Fruit fly (Drosophila melanogaster) whole organism, pupa: Measurements from ENCODE around the gene Snapin.

Experiments
- CG10348 ChIP-seq: fragments of 200-800 bp; sonication (Bioruptor generic); IDR thresholded peaks from 2 replicates; pipeline ENCODE4 v1.3.6; 2022; ENCODE audit warnings: missing biosample characterization, missing genetic modification characterization
- CG12605 ChIP-seq: fragments of 200-800 bp; sonication (Bioruptor generic); IDR thresholded peaks from 2 replicates; pipeline ENCODE4 v1.3.6; 2022; ENCODE audit warnings: missing biosample characterization, missing genetic modification characterization
- CG13204 ChIP-seq: fragments of 200-800 bp; sonication (Bioruptor generic); optimal IDR thresholded peaks from 2 replicates; lab custom pipeline; 2018; ENCODE audit warnings: missing biosample characterization, mild to moderate bottlenecking, missing genetic modification characterization, moderate library complexity
- CG14655 ChIP-seq: fragments of 200-800 bp; sonication (Bioruptor generic); optimal IDR thresholded peaks from 3 replicates; lab custom pipeline; 2017; ENCODE audit warnings: mild to moderate bottlenecking, missing biosample characterization, missing genetic modification reagents, missing genetic modification characterization
- CG15710 ChIP-seq: fragments of 200-800 bp; sonication (Bioruptor generic); optimal IDR thresholded peaks from 2 replicates; lab custom pipeline; 2018; ENCODE audit warnings: missing biosample characterization, mild to moderate bottlenecking, missing genetic modification characterization, moderate library complexity
- CG17806 ChIP-seq: fragments of 200-800 bp; sonication (Bioruptor generic); optimal IDR thresholded peaks from 2 replicates; lab custom pipeline; 2018; ENCODE audit warnings: missing biosample characterization, mild to moderate bottlenecking, missing genetic modification characterization, moderate library complexity
- CG32121 ChIP-seq: fragments of 200-800 bp; sonication (Bioruptor generic); IDR thresholded peaks from 2 replicates; pipeline ENCODE4 v1.3.6; 2022; ENCODE audit warnings: missing biosample characterization, missing genetic modification characterization
- CG34367 ChIP-seq: fragments of 200-800 bp; sonication (Bioruptor generic); optimal IDR thresholded peaks from 2 replicates; lab custom pipeline; 2018; ENCODE audit warnings: missing biosample characterization, mild to moderate bottlenecking, missing genetic modification characterization
- CG4496 ChIP-seq: fragments of 200-800 bp; sonication (Bioruptor generic); IDR thresholded peaks from 3 replicates; pipeline ENCODE4 v1.3.6; 2022; ENCODE audit warnings: missing biosample characterization, missing genetic modification characterization
- CG8159 ChIP-seq: fragments of 200-800 bp; sonication (Bioruptor generic); optimal IDR thresholded peaks from 3 replicates; lab custom pipeline; 2018; ENCODE audit warnings: missing biosample characterization, mild to moderate bottlenecking, missing genetic modification characterization, moderate library complexity
- CG8301 ChIP-seq: fragments of 200-800 bp; sonication (Bioruptor generic); optimal IDR thresholded peaks from 2 replicates; lab custom pipeline; 2018; ENCODE audit warnings: missing biosample characterization, mild to moderate bottlenecking, missing genetic modification characterization
- CG9948 ChIP-seq: fragments of 200-800 bp; sonication (Bioruptor generic); optimal IDR thresholded peaks from 2 replicates; lab custom pipeline; 2018; ENCODE audit warnings: missing biosample characterization, mild to moderate bottlenecking, missing genetic modification characterization, moderate library complexity
- D1 ChIP-seq: fragments of 200-800 bp; sonication (Bioruptor generic); optimal IDR thresholded peaks from 2 replicates; lab custom pipeline; 2018; ENCODE audit warnings: missing biosample characterization, mild to moderate bottlenecking, missing genetic modification characterization, moderate library complexity
- EcR ChIP-seq: fragments of 200-800 bp; sonication (Bioruptor generic); optimal IDR thresholded peaks from 3 replicates; lab custom pipeline; 2019; ENCODE audit warnings: missing biosample characterization, missing genetic modification characterization, mild to moderate bottlenecking, moderate library complexity, missing genetic modification reagents
- Ets98B ChIP-seq: fragments of 200-800 bp; sonication (Bioruptor generic); IDR thresholded peaks from 2 replicates; pipeline ENCODE4 v1.3.6; 2022; ENCODE audit warnings: missing biosample characterization, missing genetic modification characterization
- Pif1A ChIP-seq: fragments of 200-800 bp; sonication (Bioruptor generic); optimal IDR thresholded peaks from 3 replicates; lab custom pipeline; 2016; ENCODE audit warnings: missing biosample characterization, missing genetic modification characterization
- Pif1B ChIP-seq: fragments of 200-800 bp; sonication (Bioruptor generic); optimal IDR thresholded peaks from 3 replicates; lab custom pipeline; 2016; ENCODE audit warnings: missing biosample characterization, missing genetic modification characterization
- Snoo ChIP-seq: fragments of 200-800 bp; sonication (Bioruptor generic); optimal IDR thresholded peaks from 3 replicates; lab custom pipeline; 2017; ENCODE audit warnings: missing biosample characterization, mild to moderate bottlenecking, missing genetic modification characterization, inconsistent platforms
- fd96Ca ChIP-seq: fragments of 200-800 bp; sonication (Bioruptor generic); IDR thresholded peaks from 3 replicates; pipeline ENCODE4 v1.3.6; 2022; ENCODE audit warnings: missing biosample characterization, missing genetic modification characterization
- gl ChIP-seq: fragments of 200-800 bp; sonication (Bioruptor generic); optimal IDR thresholded peaks from 2 replicates; lab custom pipeline; 2018; ENCODE audit warnings: missing biosample characterization, mild to moderate bottlenecking, missing genetic modification characterization
- rn ChIP-seq: fragments of 200-800 bp; sonication (Bioruptor generic); IDR thresholded peaks from 2 replicates; pipeline ENCODE4 v1.3.6; 2022; ENCODE audit warnings: missing biosample characterization, missing genetic modification characterization

The Snapin gene

dm6 chr2L:2759654-2760053 is at the start of gene Snapin, which contains the start of the genes HemK2 and Tnpo-SR:
Snapin (minus strand) TSS chr2L:2759677.
HemK2 (minus strand) TSS chr2L:2759677.
Tnpo-SR (plus strand) TSS chr2L:2759924.
- peak; percentile 96 for TF ChIP-seq CG4496
- TF ChIP-seq CG17806 (tag; lab: Kevin White, UChicago): peak; percentile 87
- TF ChIP-seq CG14655 (GFP tag; lab: Kevin White, UChicago): no peak
- TF ChIP-seq gl (tag; lab: Kevin White, UChicago): peak; percentile 27
- TF ChIP-seq Ets98B: peak; percentile 89
- peak; percentile 86 for TF ChIP-seq Pif1B
- peak; percentile 89 for TF ChIP-seq Snoo (tag; lab: Kevin White, UChicago)
- TF ChIP-seq rn (GFP tag; lab: Robert Waterston, UW): peak; percentile 88
- no peak for TF ChIP-seq D1 (tag; lab: Kevin White, UChicago)
- peak; percentile 68 for TF ChIP-seq CG12605
- TF ChIP-seq Pif1A (GFP tag; lab: Kevin White, UChicago): peak; percentile 86
- peak; percentile 87 for TF ChIP-seq CG8159 (tag; lab: Kevin White, UChicago)
- peak; percentile 81 for TF ChIP-seq CG34367 (tag; lab: Kevin White, UChicago)
- peak; percentile 64 for TF ChIP-seq CG10348 (GFP tag; lab: Robert Waterston, UW)
- peak; percentile 78 for TF ChIP-seq CG8301
- TF ChIP-seq EcR (GFP tag; lab: Kevin White, UChicago): peak; percentile 100
- peak; percentile 81 for TF ChIP-seq CG9948 (tag; lab: Kevin White, UChicago)
- peak; percentile 91 for TF ChIP-seq fd96Ca (GFP tag; lab: Robert Waterston, UW)
- TF ChIP-seq CG15710: peak; percentile 89
- no peak for TF ChIP-seq CG13204
- TF ChIP-seq CG32121 (GFP tag; lab: Robert Waterston, UW): peak; percentile 87

DNA sequence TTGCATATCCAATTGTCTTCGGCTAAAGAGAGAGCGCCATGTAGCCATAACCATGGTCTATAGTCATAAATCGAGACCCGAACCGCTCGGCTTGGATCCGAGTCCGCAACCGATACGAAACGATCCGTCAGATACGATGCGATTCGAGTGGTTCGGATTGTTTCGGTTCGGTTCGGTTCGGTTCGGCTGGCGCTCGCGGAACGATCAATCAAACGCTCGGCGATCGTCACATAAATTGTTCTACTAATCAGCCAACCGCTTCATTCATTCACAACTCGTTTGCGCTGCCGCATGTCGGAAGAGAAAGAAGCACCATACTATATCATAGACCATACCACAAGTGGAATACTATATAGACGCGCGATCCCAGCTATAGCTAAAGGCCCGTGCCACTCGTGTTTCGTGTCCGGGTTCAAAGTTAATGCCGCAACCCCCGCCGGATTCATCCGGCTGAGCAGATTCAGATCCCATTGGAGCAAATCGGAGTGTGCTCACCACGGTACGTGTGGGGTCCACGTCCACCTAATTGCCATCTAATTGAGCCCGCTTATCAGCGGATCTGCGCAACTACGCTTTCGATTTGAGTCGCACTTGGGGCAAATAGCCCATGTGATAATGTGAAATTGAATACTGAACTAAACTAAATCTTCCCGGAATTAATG is 48.7 kb upstream of the Snapin start:
- TF ChIP-seq CG13204 (peak; percentile 54), Snoo (tag; lab: Kevin White, UChicago) (no peak), CG12605 (peak; percentile 44), CG4496 (peak; percentile 67), Ets98B (peak; percentile 37; the same call in 1 of the 2 replicates), CG17806 (tag; lab: Kevin White, UChicago) (no peak)
- TF ChIP-seq, all 21 proteins: peak for 4

DNA sequence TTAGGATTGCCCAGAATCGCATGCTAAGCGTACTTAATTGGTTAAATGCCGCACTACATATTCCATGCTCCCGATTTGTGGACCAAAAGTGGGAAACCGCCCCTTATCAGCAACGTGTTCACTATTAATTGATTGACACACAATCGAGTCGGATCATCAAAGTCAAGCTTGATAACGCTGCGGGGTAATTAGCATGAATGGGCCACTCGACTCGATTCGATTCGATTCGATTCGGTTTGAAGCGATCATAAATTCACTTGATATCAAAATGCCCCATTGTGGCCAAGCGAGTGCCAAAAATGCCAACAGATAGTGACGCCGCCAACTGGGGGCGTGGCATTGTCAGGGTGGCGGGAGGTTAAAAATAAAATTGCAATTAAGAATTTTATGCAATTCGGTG is 48.1 kb upstream of the Snapin start:
- no peak for TF ChIP-seq Pif1B
- no peak for TF ChIP-seq EcR (GFP tag; lab: Kevin White, UChicago)
- no peak for TF ChIP-seq Ets98B

DNA sequence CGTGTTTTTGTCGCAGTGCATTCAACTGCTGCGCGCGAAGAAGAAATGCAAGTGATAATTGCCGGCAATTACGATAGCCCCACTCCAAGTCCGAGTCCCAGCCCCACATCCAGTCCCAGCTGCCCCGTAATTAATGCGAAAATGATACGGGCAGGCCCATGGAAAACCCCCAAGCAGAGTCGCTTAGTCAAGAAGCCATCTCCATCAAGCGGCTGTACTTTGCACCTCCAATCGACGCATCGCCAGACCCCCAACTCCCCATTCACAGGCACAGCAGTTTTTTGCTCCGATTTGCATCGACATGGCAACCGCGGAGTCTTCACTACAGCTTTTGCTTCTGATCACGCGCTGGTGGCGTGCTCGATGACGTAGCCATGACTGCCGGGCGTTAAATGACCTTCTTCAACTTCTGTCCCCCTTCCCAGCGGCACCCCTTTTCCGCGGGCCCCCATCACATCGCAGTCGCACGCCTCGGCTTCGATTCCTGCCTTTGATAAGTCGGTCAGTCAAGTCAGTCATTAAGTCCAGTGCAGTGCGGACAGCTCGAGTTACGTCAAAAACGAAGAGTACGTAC is 46.8 kb upstream of the Snapin start:
- TF ChIP-seq Pif1B: peak; percentile 20
- TF ChIP-seq D1 (tag; lab: Kevin White, UChicago): no peak
- TF ChIP-seq CG12605: no peak
- TF ChIP-seq CG15710: peak; percentile 1
- TF ChIP-seq CG9948 (tag; lab: Kevin White, UChicago): no peak
- TF ChIP-seq CG4496: 0 out of 3 replicates have a peak, but pooled peaks have one; percentile 38
- peak; percentile 44; the same call in 1 of the 2 replicates for TF ChIP-seq Ets98B
- no peak for TF ChIP-seq fd96Ca (GFP tag; lab: Robert Waterston, UW)
- TF ChIP-seq EcR (GFP tag; lab: Kevin White, UChicago): peak; percentile 95
- TF ChIP-seq rn (GFP tag; lab: Robert Waterston, UW): no peak
- peak; percentile 91 for TF ChIP-seq CG13204
- no peak for TF ChIP-seq CG10348 (GFP tag; lab: Robert Waterston, UW)
- TF ChIP-seq CG14655 (GFP tag; lab: Kevin White, UChicago): peak; percentile 45
- TF ChIP-seq gl (tag; lab: Kevin White, UChicago): peak; percentile 88
- peak; percentile 17 for TF ChIP-seq CG8301
- TF ChIP-seq CG8159 (tag; lab: Kevin White, UChicago): peak; percentile 30
- TF ChIP-seq Snoo (tag; lab: Kevin White, UChicago): peak; percentile 29
- peak; percentile 34 for TF ChIP-seq CG34367 (tag; lab: Kevin White, UChicago)
- no peak for TF ChIP-seq CG17806 (tag; lab: Kevin White, UChicago)
- no peak for TF ChIP-seq CG32121 (GFP tag; lab: Robert Waterston, UW)
- TF ChIP-seq Pif1A (GFP tag; lab: Kevin White, UChicago): peak; percentile 21
- TF ChIP-seq, all 21 proteins: peak for 13

dm6 chr2L:2804634-2805311 is 45.3 kb upstream of the Snapin start, which contains the start of gene daw:
daw (plus strand) TSS chr2L:2805261.
- TF ChIP-seq fd96Ca (GFP tag; lab: Robert Waterston, UW) (no peak), CG8301 (peak; percentile 42), D1 (tag; lab: Kevin White, UChicago) (no peak), CG12605 (peak; percentile 61), gl (tag; lab: Kevin White, UChicago) (peak; percentile 88), CG4496 (peak; percentile 85), Pif1A (GFP tag; lab: Kevin White, UChicago) (peak; percentile 77), CG14655 (GFP tag; lab: Kevin White, UChicago) (peak; percentile 55), CG9948 (tag; lab: Kevin White, UChicago) (no peak), CG32121 (GFP tag; lab: Robert Waterston, UW) (0 out of 2 replicates have a peak, but pooled peaks have one; percentile 26), CG10348 (GFP tag; lab: Robert Waterston, UW) (no peak), CG15710 (no peak), CG13204 (peak; percentile 99), EcR (GFP tag; lab: Kevin White, UChicago) (peak; percentile 27), CG8159 (tag; lab: Kevin White, UChicago) (peak; percentile 27), rn (GFP tag; lab: Robert Waterston, UW) (no peak), Snoo (tag; lab: Kevin White, UChicago) (peak; percentile 49), Ets98B (peak; percentile 72), Pif1B (peak; percentile 79), CG17806 (tag; lab: Kevin White, UChicago) (peak; percentile 10), CG34367 (tag; lab: Kevin White, UChicago) (peak; percentile 41)
